Worm (Caenorhabditis elegans) whole organism, L3 larva: ENCODE results near the gene chpf-1.

ENCODE experiments used
- aly-2 ChIP-seq: fragments of 150-350 bp; optimal IDR thresholded peaks from 2 replicates; lab custom pipeline; 2014; ENCODE audit warnings: missing biosample characterization, missing genetic modification characterization
- jun-1 ChIP-seq: fragments of 150-350 bp; optimal IDR thresholded peaks from 2 replicates; lab custom pipeline; 2014; ENCODE audit warnings: missing biosample characterization, missing genetic modification reagents, missing genetic modification characterization
- lin-39 ChIP-seq: fragments of 150-350 bp; optimal IDR thresholded peaks from 2 replicates; lab custom pipeline; 2018; ENCODE audit warnings: missing biosample characterization, missing genetic modification reagents, missing genetic modification characterization
- sea-2 ChIP-seq: fragments of 150-350 bp; sonication (generic microtip); optimal IDR thresholded peaks from 4 replicates; lab custom pipeline; 2014; ENCODE audit warnings: missing biosample characterization, missing genetic modification reagents, missing genetic modification characterization
- ztf-11 ChIP-seq: fragments of 150-350 bp; optimal IDR thresholded peaks from 2 replicates; lab custom pipeline; 2014; ENCODE audit warnings: missing biosample characterization, missing genetic modification characterization

DNA sequence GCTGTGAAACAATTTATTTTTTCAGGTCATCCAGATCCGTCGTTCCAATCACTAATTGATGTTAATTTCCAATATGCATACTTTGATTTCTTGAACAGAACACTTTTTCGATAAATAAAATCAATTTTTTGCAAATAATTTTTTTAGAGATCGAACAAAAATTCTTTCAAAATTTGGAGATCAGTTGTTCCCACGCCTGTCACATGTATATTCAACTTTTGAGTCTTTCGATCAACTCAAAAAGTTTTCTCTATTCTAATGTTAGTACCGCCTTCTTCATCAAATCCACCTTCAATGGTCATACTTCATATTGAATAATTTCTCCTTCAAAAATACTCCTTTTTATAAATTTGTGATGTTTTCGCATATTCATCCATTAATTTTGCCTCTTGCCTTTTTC is 48.6 kb downstream of the chpf-1 start, which contains the start of gene srsx-29:
- TF ChIP-seq ztf-11 (tag; lab: Kevin White, UChicago), result no peak
- no peak for TF ChIP-seq aly-2
- TF ChIP-seq jun-1, result no peak
- TF ChIP-seq lin-39 (tag; lab: Kevin White, UChicago), result no peak
- TF ChIP-seq sea-2, result no peak
